Fruit fly (Drosophila melanogaster) whole organism, embryonic: Measurements from ENCODE around the gene Rbcn-3B.

Experiments
- Abd-B ChIP-seq: fragments of 200-800 bp; sonication (Bioruptor generic); optimal IDR thresholded peaks from 2 replicates; lab custom pipeline; 2018; ENCODE audit warnings: missing biosample characterization, mild to moderate bottlenecking, missing genetic modification characterization, moderate library complexity
- Ada2b ChIP-seq: fragments of 200-800 bp; sonication (Bioruptor generic); IDR thresholded peaks from 2 replicates; pipeline ENCODE4 v1.3.6; 2022; ENCODE audit warnings: missing biosample characterization, missing genetic modification characterization
- Adf1 ChIP-seq: fragments of 200-800 bp; sonication (Bioruptor generic); IDR thresholded peaks from 2 replicates; pipeline ENCODE4 v1.3.6; 2022; ENCODE audit warnings: missing biosample characterization, missing genetic modification characterization
- Aef1 ChIP-seq: fragments of 200-800 bp; sonication (Bioruptor generic); IDR thresholded peaks from 3 replicates; pipeline ENCODE4 v1.3.6; 2022; ENCODE audit warnings: missing biosample characterization, missing genetic modification characterization
- CG11247 ChIP-seq: fragments of 200-800 bp; sonication (Bioruptor generic); IDR thresholded peaks from 2 replicates; pipeline ENCODE4 v1.3.6; 2022; ENCODE audit warnings: missing biosample characterization, missing genetic modification characterization
- CG12769 ChIP-seq: fragments of 200-800 bp; sonication (Bioruptor generic); optimal IDR thresholded peaks from 2 replicates; lab custom pipeline; 2019; ENCODE audit warnings: missing biosample characterization, mild to moderate bottlenecking, missing genetic modification characterization, moderate library complexity
- CG13624 ChIP-seq: fragments of 200-800 bp; sonication (Bioruptor generic); optimal IDR thresholded peaks from 2 replicates; lab custom pipeline; 2016; ENCODE audit warnings: missing biosample characterization, missing genetic modification characterization
- CG14860 ChIP-seq: fragments of 200-800 bp; sonication (Bioruptor generic); IDR thresholded peaks from 3 replicates; pipeline ENCODE4 v1.3.6; 2022; ENCODE audit warnings: missing biosample characterization, missing genetic modification characterization; ENCODE audit not compliant: partially characterized antibody
- CG17912 ChIP-seq: fragments of 200-800 bp; sonication (Bioruptor generic); optimal IDR thresholded peaks from 2 replicates; lab custom pipeline; 2018; ENCODE audit warnings: missing biosample characterization, mild to moderate bottlenecking, missing genetic modification characterization
- CG2678 ChIP-seq: fragments of 200-800 bp; sonication (Bioruptor generic); optimal IDR thresholded peaks from 3 replicates; lab custom pipeline; 2019; ENCODE audit warnings: missing biosample characterization, mild to moderate bottlenecking, missing genetic modification characterization, moderate library complexity
- CG42726 ChIP-seq: fragments of 200-800 bp; sonication (Bioruptor generic); IDR thresholded peaks from 2 replicates; pipeline ENCODE4 v1.3.6; 2022; ENCODE audit warnings: missing biosample characterization, missing genetic modification characterization; ENCODE audit not compliant: partially characterized antibody
- CG8765 ChIP-seq: fragments of 200-800 bp; sonication (Bioruptor generic); IDR thresholded peaks from 2 replicates; pipeline ENCODE4 v1.3.6; 2022; ENCODE audit warnings: missing biosample characterization, missing genetic modification characterization
- CG9727 ChIP-seq: fragments of 200-800 bp; sonication (Bioruptor generic); optimal IDR thresholded peaks from 3 replicates; lab custom pipeline; 2017; ENCODE audit warnings: missing biosample characterization, mild to moderate bottlenecking, missing genetic modification characterization
- CG9876 ChIP-seq: fragments of 200-800 bp; sonication (Bioruptor generic); optimal IDR thresholded peaks from 2 replicates; lab custom pipeline; 2016; ENCODE audit warnings: missing biosample characterization, missing genetic modification characterization
- CHES-1-like ChIP-seq: fragments of 200-800 bp; sonication (Bioruptor generic); optimal IDR thresholded peaks from 2 replicates; lab custom pipeline; 2016; ENCODE audit warnings: missing biosample characterization, missing genetic modification characterization
- CoRest ChIP-seq: fragments of 200-800 bp; sonication (Bioruptor generic); optimal IDR thresholded peaks from 3 replicates; lab custom pipeline; 2018; ENCODE audit warnings: missing biosample characterization, mild to moderate bottlenecking, missing genetic modification characterization, moderate library complexity
- Dbx ChIP-seq: fragments of 200-800 bp; sonication (Bioruptor generic); IDR thresholded peaks from 3 replicates; pipeline ENCODE4 v1.3.6; 2022; ENCODE audit warnings: missing biosample characterization, missing genetic modification characterization
- Doc2 ChIP-seq: fragments of 200-800 bp; sonication (Bioruptor generic); IDR thresholded peaks from 2 replicates; pipeline ENCODE4 v1.3.6; 2022; ENCODE audit warnings: missing biosample characterization, missing genetic modification characterization
- E2f2 ChIP-seq: fragments of 200-800 bp; sonication (Bioruptor generic); IDR thresholded peaks from 2 replicates; pipeline ENCODE4 v1.3.6; 2022; ENCODE audit warnings: missing biosample characterization, missing genetic modification characterization
- Fer3 ChIP-seq: fragments of 200-800 bp; sonication (Bioruptor generic); optimal IDR thresholded peaks from 2 replicates; lab custom pipeline; 2018; ENCODE audit warnings: missing biosample characterization, mild to moderate bottlenecking, missing genetic modification characterization, moderate library complexity
- HLH4C ChIP-seq: fragments of 200-800 bp; sonication (Bioruptor generic); IDR thresholded peaks from 3 replicates; pipeline ENCODE4 v1.3.6; 2022; ENCODE audit warnings: missing biosample characterization, missing genetic modification characterization; ENCODE audit not compliant: partially characterized antibody
- Mrtf ChIP-seq: fragments of 200-800 bp; sonication (Bioruptor generic); IDR thresholded peaks from 3 replicates; pipeline ENCODE4 v1.3.6; 2022; ENCODE audit warnings: missing biosample characterization, missing genetic modification characterization
- Ravus ChIP-seq: fragments of 200-800 bp; sonication (Bioruptor generic); IDR thresholded peaks from 2 replicates; pipeline ENCODE4 v1.3.6; 2022; ENCODE audit warnings: missing biosample characterization, missing genetic modification characterization
- YL-1 ChIP-seq: fragments of 200-800 bp; sonication (Bioruptor generic); optimal IDR thresholded peaks from 3 replicates; lab custom pipeline; 2017; ENCODE audit warnings: missing biosample characterization, mild to moderate bottlenecking, missing genetic modification characterization
- cas ChIP-seq: fragments of 200-800 bp; sonication (Bioruptor generic); IDR thresholded peaks from 2 replicates; pipeline ENCODE4 v1.3.6; 2022; ENCODE audit warnings: missing biosample characterization, missing genetic modification characterization
- cato ChIP-seq: fragments of 200-800 bp; sonication (Bioruptor generic); optimal IDR thresholded peaks from 2 replicates; lab custom pipeline; 2016; ENCODE audit warnings: missing biosample characterization, missing genetic modification characterization, borderline replicate concordance
- caup ChIP-seq: fragments of 200-800 bp; sonication (Bioruptor generic); optimal IDR thresholded peaks from 3 replicates; lab custom pipeline; 2017; ENCODE audit warnings: missing biosample characterization, mild to moderate bottlenecking, missing genetic modification characterization, moderate library complexity; ENCODE audit not compliant: severe bottlenecking
- chm ChIP-seq: fragments of 200-800 bp; sonication (Bioruptor generic); IDR thresholded peaks from 2 replicates; pipeline ENCODE4 v1.3.6; 2022; ENCODE audit warnings: missing biosample characterization, missing genetic modification characterization
- crc ChIP-seq: fragments of 200-800 bp; sonication (Bioruptor generic); optimal IDR thresholded peaks from 2 replicates; lab custom pipeline; 2016; ENCODE audit warnings: missing biosample characterization, missing genetic modification characterization
- da ChIP-seq: fragments of 200-800 bp; sonication (Bioruptor generic); optimal IDR thresholded peaks from 2 replicates; lab custom pipeline; 2016; ENCODE audit warnings: missing biosample characterization, missing genetic modification characterization
- danr ChIP-seq: fragments of 200-800 bp; sonication (Bioruptor generic); IDR thresholded peaks from 2 replicates; pipeline ENCODE4 v1.3.6; 2022; ENCODE audit warnings: missing biosample characterization, missing genetic modification characterization
- emc ChIP-seq: fragments of 200-800 bp; sonication (Bioruptor generic); optimal IDR thresholded peaks from 2 replicates; lab custom pipeline; 2016; ENCODE audit warnings: missing biosample characterization, missing genetic modification characterization
- fd64A ChIP-seq: fragments of 200-800 bp; sonication (Bioruptor generic); optimal IDR thresholded peaks from 3 replicates; lab custom pipeline; 2018; ENCODE audit warnings: missing biosample characterization, mild to moderate bottlenecking, missing genetic modification characterization
- ftz-f1 ChIP-seq: fragments of 200-800 bp; sonication (Bioruptor generic); optimal IDR thresholded peaks from 2 replicates; lab custom pipeline; 2016; ENCODE audit warnings: missing biosample characterization, missing genetic modification characterization
- gcm2 ChIP-seq: fragments of 200-800 bp; sonication (Bioruptor generic); optimal IDR thresholded peaks from 2 replicates; lab custom pipeline; 2016; ENCODE audit warnings: missing biosample characterization, missing genetic modification characterization
- jing ChIP-seq: fragments of 200-800 bp; sonication (Bioruptor generic); optimal IDR thresholded peaks from 2 replicates; lab custom pipeline; 2018; ENCODE audit warnings: missing biosample characterization, mild to moderate bottlenecking, missing genetic modification characterization
- kah ChIP-seq: fragments of 200-800 bp; sonication (Bioruptor generic); optimal IDR thresholded peaks from 2 replicates; lab custom pipeline; 2018; ENCODE audit warnings: missing biosample characterization, mild to moderate bottlenecking, missing genetic modification characterization
- lbe ChIP-seq: fragments of 200-800 bp; sonication (Bioruptor generic); optimal IDR thresholded peaks from 2 replicates; lab custom pipeline; 2016; ENCODE audit warnings: missing biosample characterization, mild to moderate bottlenecking, missing genetic modification characterization
- pb ChIP-seq: fragments of 200-800 bp; sonication (Bioruptor generic); optimal IDR thresholded peaks from 3 replicates; lab custom pipeline; 2016; ENCODE audit warnings: missing biosample characterization, missing genetic modification characterization
- prd ChIP-seq, 3 experiments: fragments of >200 bp in 2 of 3; fragments of 200-800 bp in 1 of 3; sonication (Bioruptor generic) in 1 of 3; optimal IDR thresholded peaks in 2 of 3; IDR thresholded peaks in 1 of 3; 2 replicates in 2 of 3; 3 replicates in 1 of 3; pipeline versions ENCODE4 v1.3.6 to Lab custom; 2017 to 2022; ENCODE audit warnings: missing biosample characterization in 1 of 3, missing genetic modification characterization in 1 of 3
- psq ChIP-seq: fragments of 200-800 bp; sonication (Bioruptor generic); optimal IDR thresholded peaks from 2 replicates; lab custom pipeline; 2017; ENCODE audit warnings: missing biosample characterization, missing genetic modification characterization
- pum ChIP-seq: fragments of 200-800 bp; sonication (Bioruptor generic); optimal IDR thresholded peaks from 2 replicates; lab custom pipeline; 2016; ENCODE audit warnings: missing biosample characterization, missing genetic modification characterization
- repo ChIP-seq: fragments of 200-800 bp; sonication (Bioruptor generic); optimal IDR thresholded peaks from 2 replicates; lab custom pipeline; 2016; ENCODE audit warnings: missing biosample characterization, missing genetic modification characterization
- sima ChIP-seq: fragments of 200-800 bp; sonication (Bioruptor generic); optimal IDR thresholded peaks from 2 replicates; lab custom pipeline; 2016; ENCODE audit warnings: missing biosample characterization, missing genetic modification characterization
- sqz ChIP-seq: fragments of 200-800 bp; sonication (Bioruptor generic); optimal IDR thresholded peaks from 3 replicates; lab custom pipeline; 2018; ENCODE audit warnings: missing biosample characterization, mild to moderate bottlenecking, missing genetic modification characterization
- stwl ChIP-seq: fragments of 200-800 bp; sonication (Bioruptor generic); optimal IDR thresholded peaks from 3 replicates; lab custom pipeline; 2018; ENCODE audit warnings: missing biosample characterization, mild to moderate bottlenecking, missing genetic modification characterization, moderate library complexity
- tio ChIP-seq: fragments of 200-800 bp; sonication (Bioruptor generic); optimal IDR thresholded peaks from 2 replicates; lab custom pipeline; 2017; ENCODE audit warnings: missing biosample characterization, missing genetic modification characterization, inconsistent platforms
- vnd ChIP-seq: fragments of 200-800 bp; sonication (Bioruptor generic); IDR thresholded peaks from 3 replicates; pipeline ENCODE4 v1.3.6; 2022; ENCODE audit warnings: missing biosample characterization, missing genetic modification characterization; ENCODE audit not compliant: partially characterized antibody
- zf30C ChIP-seq: fragments of 200-800 bp; sonication (Bioruptor generic); optimal IDR thresholded peaks from 3 replicates; lab custom pipeline; 2018; ENCODE audit warnings: missing biosample characterization, mild to moderate bottlenecking, missing genetic modification characterization

Rbcn-3B gene

dm6 chrX:1861620-1862184, 47.0 kb upstream of the Rbcn-3B start, which contains the start of gene deltaCOP (continued):
- TF ChIP-seq gcm2 (GFP tag; lab: Kevin White, UChicago) (peak; percentile 42), CG14860 (GFP tag; lab: Robert Waterston, UW) (no peak), fd64A (GFP tag; lab: Kevin White, UChicago) (no peak), cas (GFP tag; lab: Robert Waterston, UW) (0 out of 2 replicates have a peak, but pooled peaks have one; percentile 26), pb (peak; percentile 82), emc (GFP tag; lab: Kevin White, UChicago) (peak; percentile 69), CG2678 (tag; lab: Kevin White, UChicago) (no peak), Adf1 (peak; percentile 45), Dbx (GFP tag; lab: Robert Waterston, UW) (peak; percentile 88), danr (peak; percentile 78), zf30C (GFP tag; lab: Kevin White, UChicago) (no peak), Doc2 (GFP tag; lab: Robert Waterston, UW) (peak; percentile 43; the same call in 1 of the 2 replicates), stwl (tag; lab: Kevin White, UChicago) (peak; percentile 68), caup (GFP tag; lab: Kevin White, UChicago) (peak; percentile 86), repo (GFP tag; lab: Kevin White, UChicago) (peak; percentile 85), ftz-f1 (peak; percentile 35), CG12769 (no peak), CG8765 (peak; percentile 62; the same call in 1 of the 2 replicates), tio (no peak), crc (GFP tag; lab: Kevin White, UChicago) (peak; percentile 83), Mrtf (GFP tag; lab: Robert Waterston, UW) (peak; percentile 69; the same call in 2 of the 3 replicates), chm (GFP tag; lab: Robert Waterston, UW) (0 out of 2 replicates have a peak, but pooled peaks have one; percentile 29), CG17912 (GFP tag; lab: Kevin White, UChicago) (no peak), CG42726 (GFP tag; lab: Robert Waterston, UW) (no peak), CG9727 (GFP tag; lab: Kevin White, UChicago) (peak; percentile 80), vnd (GFP tag; lab: Robert Waterston, UW) (no peak), YL-1 (GFP tag; lab: Kevin White, UChicago) (peak; percentile 62), prd (optimal IDR thresholded peaks at IDR 0.05; lab: Kevin White, UChicago) (no peak), prd (GFP tag; IDR thresholded peaks at IDR 0.05; lab: Robert Waterston, UW) (peak; percentile 90), Ravus (peak; percentile 24; the same call in 1 of the 2 replicates), da (GFP tag; lab: Kevin White, UChicago) (peak; percentile 88), pum (GFP tag; lab: Kevin White, UChicago) (peak; percentile 89), lbe (GFP tag; lab: Kevin White, UChicago) (peak; percentile 82), cato (GFP tag; lab: Kevin White, UChicago) (peak; percentile 73), CoRest (tag; lab: Kevin White, UChicago) (peak; percentile 84), Abd-B (peak; percentile 86), Aef1 (GFP tag; lab: Robert Waterston, UW) (peak; percentile 84), CHES-1-like (GFP tag; lab: Kevin White, UChicago) (peak; percentile 94), kah (GFP tag; lab: Kevin White, UChicago) (peak; percentile 26), sqz (GFP tag; lab: Kevin White, UChicago) (no peak), psq (peak; percentile 55), Ada2b (GFP tag; lab: Robert Waterston, UW) (peak; percentile 72), E2f2 (GFP tag; lab: Robert Waterston, UW) (peak; percentile 68), HLH4C (GFP tag; lab: Robert Waterston, UW) (no peak), CG13624 (GFP tag; lab: Kevin White, UChicago) (peak; percentile 92), Fer3 (tag; lab: Kevin White, UChicago) (peak; percentile 64), jing (GFP tag; lab: Kevin White, UChicago) (no peak), CG9876 (GFP tag; lab: Kevin White, UChicago) (peak; percentile 92), CG11247 (peak; percentile 79), sima (GFP tag; lab: Kevin White, UChicago) (no peak)
